Worm (Caenorhabditis elegans): ENCODE results near the gene chst-1.
A peak's percentile ranks its signal among the peaks of the same experiment; 100 is the strongest.

chst-1 gene

ce11 chrII:8141135-8141534 is 34.4 kb upstream of the chst-1 start (continued):
- peak; percentile 15 for TF ChIP-seq repo-1 (tag; optimal IDR thresholded peaks at IDR 0.05)
- TF ChIP-seq tbx-9 (tag; optimal IDR thresholded peaks at IDR 0.05; ENCODE audit: borderline replicate concordance): no peak
- no peak for TF ChIP-seq lin-35 (GFP tag; optimal IDR thresholded peaks at IDR 0.05)
- TF ChIP-seq T07F8.4 (tag; optimal IDR thresholded peaks at IDR 0.05): no peak
- TF ChIP-seq nfya-2 (GFP tag; IDR thresholded peaks at IDR 0.05): peak; percentile 73; the same call in 1 of the 2 replicates
- no peak for TF ChIP-seq mes-4 (tag; optimal IDR thresholded peaks at IDR 0.05)
- 0 out of 2 replicates have a peak, but pooled peaks have one; percentile 28 for TF ChIP-seq D2030.7 (GFP tag; IDR thresholded peaks at IDR 0.05)
- TF ChIP-seq B0336.3 (GFP tag; IDR thresholded peaks at IDR 0.05): peak; percentile 66; the same call in 1 of the 2 replicates
- peak; percentile 11 for TF ChIP-seq nhr-27 (tag; optimal IDR thresholded peaks at IDR 0.05)
- TF ChIP-seq cebp-1 (GFP tag; IDR thresholded peaks at IDR 0.05): no peak
- peak; percentile 41 for TF ChIP-seq cebp-1 (tag; optimal IDR thresholded peaks at IDR 0.05)
- no peak for TF ChIP-seq gei-17 (GFP tag; optimal IDR thresholded peaks at IDR 0.05)
- 0 out of 2 replicates have a peak, but pooled peaks have one; percentile 14 for TF ChIP-seq ceh-100 (GFP tag; IDR thresholded peaks at IDR 0.05)
- TF ChIP-seq nfyb-1 (GFP tag; IDR thresholded peaks at IDR 0.05): peak; percentile 57; the same call in 1 of the 2 replicates
- TF ChIP-seq snpc-4 (GFP tag; optimal IDR thresholded peaks at IDR 0.05): no peak
- TF ChIP-seq snpc-4 (tag; optimal IDR thresholded peaks at IDR 0.05): peak in 1 of 4 experiments; percentile 3
- peak; percentile 7 for TF ChIP-seq F52B5.7 (tag; optimal IDR thresholded peaks at IDR 0.05)

ce11 chrII:8138015-8138546 is 31.3 kb upstream of the chst-1 start, which contains the start of gene cdc-48.2:
cdc-48.2 (plus strand) TSS chrII:8138496.
- no peak for TF ChIP-seq aptf-2 (GFP tag; conservative IDR thresholded peaks at IDR 0.05)
- TF ChIP-seq nhr-80 (tag; optimal IDR thresholded peaks at IDR 0.05): peak; percentile 2
- TF ChIP-seq ztf-26 (tag; optimal IDR thresholded peaks at IDR 0.05): no peak
- 0 out of 2 replicates have a peak, but pooled peaks have one; percentile 14 for TF ChIP-seq hmg-1.2 (GFP tag; IDR thresholded peaks at IDR 0.05)
- no peak for TF ChIP-seq Y53F4B.3 (GFP tag; IDR thresholded peaks at IDR 0.05)
- 0 out of 2 replicates have a peak, but pooled peaks have one; percentile 9 for TF ChIP-seq ceh-100 (GFP tag; IDR thresholded peaks at IDR 0.05)
- no peak for TF ChIP-seq D2030.7 (GFP tag; IDR thresholded peaks at IDR 0.05)
- TF ChIP-seq attf-5 (GFP tag; optimal IDR thresholded peaks at IDR 0.05): peak; percentile 36
- no peak for TF ChIP-seq F57A8.1 (GFP tag; optimal IDR thresholded peaks at IDR 0.05)
- TF ChIP-seq ZK185.1 (tag; optimal IDR thresholded peaks at IDR 0.05; ENCODE audit: poor library complexity, severe bottlenecking): no peak
- TF ChIP-seq rcor-1 (GFP tag; IDR thresholded peaks at IDR 0.05): 0 out of 2 replicates have a peak, but pooled peaks have one; percentile 17
- no peak for TF ChIP-seq repo-1 (tag; optimal IDR thresholded peaks at IDR 0.05)
- TF ChIP-seq cebp-1 (GFP tag; IDR thresholded peaks at IDR 0.05): no peak
- peak; percentile 4 for TF ChIP-seq cebp-1 (tag; optimal IDR thresholded peaks at IDR 0.05)

ce11 chrII:8137379-8137778 is 30.6 kb upstream of the chst-1 start:
- TF ChIP-seq pha-4 (tag; optimal IDR thresholded peaks at IDR 0.05) (no peak), efl-1 (GFP tag; optimal IDR thresholded peaks at IDR 0.05) (peak; percentile 23), ceh-100 (GFP tag; IDR thresholded peaks at IDR 0.05) (peak; percentile 86), egrh-3 (GFP tag; IDR thresholded peaks at IDR 0.05) (0 out of 2 replicates have a peak, but pooled peaks have one; percentile 9), rec-8 (tag; optimal IDR thresholded peaks at IDR 0.05) (no peak), mcd-1 (GFP tag; IDR thresholded peaks at IDR 0.05) (peak; percentile 46; the same call in 1 of the 2 replicates), lsl-1 (GFP tag; optimal IDR thresholded peaks at IDR 0.05) (peak; percentile 13), F57C9.4 (tag; optimal IDR thresholded peaks at IDR 0.05) (no peak), K12H6.12 (tag; optimal IDR thresholded peaks at IDR 0.05) (peak; percentile 39)

Data from whole organism, young adult.